Worm (Caenorhabditis elegans) whole organism, late embryonic: ENCODE data around the gene dsl-1.

Experiments
- ama-1 ChIP-seq: fragments of 150-350 bp; optimal IDR thresholded peaks from 2 replicates; lab custom pipeline; 2014
- ceh-9 ChIP-seq: sonication (generic microtip); optimal IDR thresholded peaks from 2 replicates; lab custom pipeline; 2016; ENCODE audit warnings: mild to moderate bottlenecking, missing genetic modification characterization, inconsistent platforms, missing compliant biosample characterization
- hlh-30 ChIP-seq: sonication (generic microtip); optimal IDR thresholded peaks from 2 replicates; lab custom pipeline; 2017; ENCODE audit warnings: antibody characterized with exemption, missing genetic modification characterization, missing compliant biosample characterization; ENCODE audit not compliant: insufficient read depth
- madf-2 ChIP-seq: sonication (generic microtip); optimal IDR thresholded peaks from 2 replicates; lab custom pipeline; 2017; ENCODE audit warnings: missing genetic modification characterization, missing compliant biosample characterization
- nhr-11 ChIP-seq: fragments of 150-350 bp; optimal IDR thresholded peaks from 2 replicates; lab custom pipeline; 2014; ENCODE audit warnings: missing biosample characterization, missing genetic modification characterization
- pha-4 ChIP-seq: fragments of 150-350 bp; optimal IDR thresholded peaks from 2 replicates; lab custom pipeline; 2018; ENCODE audit warnings: missing biosample characterization, missing genetic modification reagents, missing genetic modification characterization
- pqm-1 ChIP-seq: sonication (generic microtip); optimal IDR thresholded peaks from 2 replicates; lab custom pipeline; 2016; ENCODE audit warnings: missing genetic modification characterization, missing compliant biosample characterization
- sdc-2 ChIP-seq: sonication (generic microtip); optimal IDR thresholded peaks from 2 replicates; lab custom pipeline; 2016; ENCODE audit warnings: missing genotype, missing genetic modification characterization, missing compliant biosample characterization
- unc-55 ChIP-seq: sonication (generic microtip); optimal IDR thresholded peaks from 2 replicates; lab custom pipeline; 2017; ENCODE audit warnings: missing biosample characterization, missing genetic modification reagents, missing genetic modification characterization
- ztf-16 ChIP-seq: sonication (generic microtip); optimal IDR thresholded peaks from 2 replicates; lab custom pipeline; 2017; ENCODE audit warnings: missing genetic modification characterization, missing compliant biosample characterization

DNA sequence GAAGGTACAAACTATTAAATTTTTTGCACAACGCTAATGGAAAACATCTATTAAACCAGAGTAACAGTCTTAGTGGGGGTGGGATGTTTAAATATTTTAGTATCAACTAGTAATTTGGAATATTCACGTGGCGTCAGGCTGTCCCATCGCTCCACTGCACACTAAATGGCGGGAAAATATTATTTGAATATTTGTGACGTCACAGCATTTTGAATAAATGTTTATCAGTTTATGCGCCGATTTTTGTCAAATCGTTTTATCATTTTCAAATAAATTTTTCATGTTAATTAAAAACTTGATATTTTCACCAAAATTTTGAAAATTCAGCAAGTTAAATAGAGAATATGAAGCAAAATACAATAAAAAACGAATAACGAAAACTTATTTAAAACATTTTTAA is 35.4 kb upstream of the dsl-1 start, which contains the start of gene F38A1.15:
- TF ChIP-seq ama-1: no peak
- no peak for TF ChIP-seq sdc-2 (tag; lab: Kevin White, UChicago)
- TF ChIP-seq hlh-30: no peak
- TF ChIP-seq ztf-16 (tag; lab: Kevin White, UChicago): no peak
- no peak for TF ChIP-seq madf-2 (tag; lab: Kevin White, UChicago)
- no peak for TF ChIP-seq pha-4
- no peak for TF ChIP-seq nhr-11 (tag; lab: Kevin White, UChicago)
- no peak for TF ChIP-seq pqm-1 (tag; lab: Kevin White, UChicago)
- TF ChIP-seq unc-55 (GFP tag; lab: Kevin White, UChicago): no peak
- no peak for TF ChIP-seq ceh-9 (tag; lab: Kevin White, UChicago)
